Worm (Caenorhabditis elegans): ENCODE measurements around the gene Y49F6B.6.
A peak's percentile ranks its signal among the peaks of the same experiment; 100 is the strongest.

Y49F6B.6 gene

DNA sequence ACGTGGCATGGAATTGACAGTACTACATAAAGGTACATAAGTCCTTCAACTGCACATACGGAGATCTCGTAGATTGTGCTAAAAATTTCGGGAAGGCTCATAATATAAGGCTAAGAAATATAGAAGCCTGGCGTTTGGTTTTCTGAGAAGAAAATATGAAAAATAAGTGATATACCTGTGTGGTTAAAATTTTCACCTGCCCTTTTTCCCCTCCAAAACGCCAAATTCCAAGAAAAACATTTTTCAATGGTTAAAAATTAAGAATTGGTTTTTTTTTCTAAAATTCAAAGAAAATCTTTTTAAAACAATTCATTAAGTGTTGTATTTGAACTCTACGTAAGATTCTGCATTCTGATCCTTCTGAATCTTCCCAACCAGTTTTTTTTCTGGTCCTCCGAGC lies 41.7 kb downstream of the Y49F6B.6 start, which contains the start of gene srz-5:
srz-5 (minus strand) TSS at position 101 of the 400 bp plus-strand sequence.
- TF ChIP-seq W03F9.2 (tag; optimal IDR thresholded peaks at IDR 0.05) (no peak), dao-5 (tag; optimal IDR thresholded peaks at IDR 0.05) (no peak), him-1 (tag; optimal IDR thresholded peaks at IDR 0.05) (no peak)

ce11 chrII:3515384-3516053 lies 42.6 kb downstream of the Y49F6B.6 start, which contains the start of the genes Y49F6B.14 and clec-125:
Gene Y49F6B.14 (minus strand): TSS chrII:3515484.
Gene clec-125 (plus strand): TSS chrII:3516003.
- TF ChIP-seq him-1 (tag; optimal IDR thresholded peaks at IDR 0.05): no peak
- TF ChIP-seq dao-5 (tag; optimal IDR thresholded peaks at IDR 0.05): no peak
- TF ChIP-seq W03F9.2 (tag; optimal IDR thresholded peaks at IDR 0.05): no peak

ce11 chrII:3516175-3516574 lies 43.3 kb downstream of the Y49F6B.6 start:
- no peak for TF ChIP-seq dao-5 (tag; optimal IDR thresholded peaks at IDR 0.05)
- TF ChIP-seq W03F9.2 (tag; optimal IDR thresholded peaks at IDR 0.05): no peak
- TF ChIP-seq him-1 (tag; optimal IDR thresholded peaks at IDR 0.05): no peak

ce11 chrII:3518961-3519544 lies 46.1 kb downstream of the Y49F6B.6 start, which contains the start of gene clec-126:
Gene clec-126 (plus strand): TSS chrII:3519494.
- TF ChIP-seq dao-5 (tag; optimal IDR thresholded peaks at IDR 0.05): peak; percentile 15
- TF ChIP-seq him-1 (tag; optimal IDR thresholded peaks at IDR 0.05): peak; percentile 79
- peak; percentile 41 for TF ChIP-seq W03F9.2 (tag; optimal IDR thresholded peaks at IDR 0.05)

ce11 chrII:3520988-3521850 lies 48.3 kb downstream of the Y49F6B.6 start, which contains the start of gene W09G10.9:
Gene W09G10.9 (plus strand): TSS chrII:3521800.
- TF ChIP-seq dao-5 (tag; optimal IDR thresholded peaks at IDR 0.05) (no peak), W03F9.2 (tag; optimal IDR thresholded peaks at IDR 0.05) (no peak), him-1 (tag; optimal IDR thresholded peaks at IDR 0.05) (no peak)
